Worm (Caenorhabditis elegans): ENCODE data around the gene ugt-34.

DNA sequence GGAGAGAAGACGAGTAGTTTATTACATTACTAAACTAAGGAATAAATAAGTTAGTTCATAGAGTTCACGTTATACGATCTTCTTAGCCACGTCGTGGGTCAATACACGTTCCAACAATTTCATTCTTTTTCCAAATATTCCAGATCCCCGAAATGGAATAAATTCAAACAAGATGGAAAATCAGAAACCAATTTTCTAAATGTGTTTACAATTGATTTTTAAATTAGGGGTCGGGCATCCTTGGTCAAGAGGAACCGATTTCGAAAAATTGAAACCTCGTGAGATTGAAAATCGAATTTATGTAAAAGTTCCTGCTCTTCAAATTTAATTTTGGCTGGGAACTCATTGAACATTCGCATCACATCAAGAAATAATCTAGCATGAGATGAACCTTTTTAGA is 28.0 kb upstream of the ugt-34 start:
- no peak for TF ChIP-seq lin-35 (GFP tag; optimal IDR thresholded peaks at IDR 0.05)
- TF ChIP-seq F39B2.1 (GFP tag; IDR thresholded peaks at IDR 0.05): no peak
